Fruit fly (Drosophila melanogaster) whole organism, embryonic: ENCODE measurements around the gene Rabex-5.
A peak's percentile ranks its signal among the peaks of the same experiment; 100 is the strongest.

Source experiments
- Antp ChIP-seq: fragments of 200-800 bp; sonication (Bioruptor generic); optimal IDR thresholded peaks from 3 replicates; lab custom pipeline; 2016; ENCODE audit warnings: missing biosample characterization, missing genetic modification characterization
- CG10147 ChIP-seq: fragments of 200-800 bp; sonication (Bioruptor generic); optimal IDR thresholded peaks from 2 replicates; lab custom pipeline; 2019; ENCODE audit warnings: missing biosample characterization, mild to moderate bottlenecking, missing genetic modification characterization, moderate library complexity
- CG10462 ChIP-seq: fragments of 200-800 bp; sonication (Bioruptor generic); optimal IDR thresholded peaks from 2 replicates; lab custom pipeline; 2016; ENCODE audit warnings: missing biosample characterization, missing genetic modification characterization
- CG14710 ChIP-seq: fragments of 200-800 bp; sonication (Bioruptor generic); optimal IDR thresholded peaks from 3 replicates; lab custom pipeline; 2019; ENCODE audit warnings: missing biosample characterization, mild to moderate bottlenecking, missing genetic modification characterization, moderate library complexity
- CG15696 ChIP-seq: fragments of 200-800 bp; sonication (Bioruptor generic); optimal IDR thresholded peaks from 2 replicates; lab custom pipeline; 2019; ENCODE audit warnings: missing biosample characterization, mild to moderate bottlenecking, missing genetic modification characterization, moderate library complexity
- CG1603 ChIP-seq: fragments of 200-800 bp; sonication (Bioruptor generic); optimal IDR thresholded peaks from 2 replicates; lab custom pipeline; 2019; ENCODE audit warnings: missing biosample characterization, mild to moderate bottlenecking, missing genetic modification characterization, moderate library complexity
- CG1647 ChIP-seq: fragments of 200-800 bp; sonication (Bioruptor generic); optimal IDR thresholded peaks from 3 replicates; lab custom pipeline; 2016; ENCODE audit warnings: missing biosample characterization, missing genetic modification characterization
- CG17361 ChIP-seq: fragments of 200-800 bp; sonication (Bioruptor generic); IDR thresholded peaks from 3 replicates; pipeline ENCODE4 v1.3.6; 2022; ENCODE audit warnings: missing biosample characterization, missing genetic modification characterization
- CG1792 ChIP-seq: fragments of 200-800 bp; sonication (Bioruptor generic); optimal IDR thresholded peaks from 2 replicates; lab custom pipeline; 2016; ENCODE audit warnings: missing biosample characterization, missing genetic modification characterization
- CG18599 ChIP-seq: fragments of 200-800 bp; sonication (Bioruptor generic); optimal IDR thresholded peaks from 3 replicates; lab custom pipeline; 2017; ENCODE audit warnings: missing biosample characterization, missing genetic modification characterization, mild to moderate bottlenecking, moderate library complexity, missing genetic modification reagents
- CG2875 ChIP-seq: fragments of 200-800 bp; sonication (Bioruptor generic); optimal IDR thresholded peaks from 2 replicates; lab custom pipeline; 2017; ENCODE audit warnings: missing biosample characterization, mild to moderate bottlenecking, missing genetic modification characterization, missing genetic modification reagents
- CG2889 ChIP-seq: fragments of 200-800 bp; sonication (Bioruptor generic); IDR thresholded peaks from 3 replicates; pipeline ENCODE4 v1.3.6; 2022; ENCODE audit warnings: missing biosample characterization, missing genetic modification characterization
- CG32767 ChIP-seq: fragments of 200-800 bp; sonication (Bioruptor generic); IDR thresholded peaks from 2 replicates; pipeline ENCODE4 v1.3.6; 2022; ENCODE audit warnings: missing biosample characterization, missing genetic modification characterization
- CG34422 ChIP-seq: fragments of 200-800 bp; sonication (Bioruptor generic); IDR thresholded peaks from 3 replicates; pipeline ENCODE4 v1.3.6; 2022; ENCODE audit warnings: missing biosample characterization, missing genetic modification characterization
- CG6254 ChIP-seq: fragments of 200-800 bp; sonication (Bioruptor generic); optimal IDR thresholded peaks from 3 replicates; lab custom pipeline; 2017; ENCODE audit warnings: mild to moderate bottlenecking, missing biosample characterization, missing genetic modification reagents, missing genetic modification characterization
- CG7271 ChIP-seq: fragments of 200-800 bp; sonication (Bioruptor generic); optimal IDR thresholded peaks from 2 replicates; lab custom pipeline; 2018; ENCODE audit warnings: missing biosample characterization, mild to moderate bottlenecking, missing genetic modification characterization, moderate library complexity
- CG9797 ChIP-seq: fragments of 200-800 bp; sonication (Bioruptor generic); optimal IDR thresholded peaks from 3 replicates; lab custom pipeline; 2018; ENCODE audit warnings: missing biosample characterization, mild to moderate bottlenecking, missing genetic modification characterization
- Doc3 ChIP-seq: fragments of 200-800 bp; sonication (Bioruptor generic); IDR thresholded peaks from 3 replicates; pipeline ENCODE4 v1.3.6; 2022; ENCODE audit warnings: missing biosample characterization, missing genetic modification characterization; ENCODE audit not compliant: partially characterized antibody
- E2f2 ChIP-seq: fragments of 200-800 bp; sonication (Bioruptor generic); IDR thresholded peaks from 2 replicates; pipeline ENCODE4 v1.3.6; 2022; ENCODE audit warnings: missing biosample characterization, missing genetic modification characterization
- Ets65A ChIP-seq: fragments of 200-800 bp; sonication (Bioruptor generic); peaks from one replicate; lab custom pipeline; 2016; ENCODE audit warnings: missing biosample characterization, missing genetic modification characterization
- Hey ChIP-seq: fragments of 200-800 bp; sonication (Bioruptor generic); optimal IDR thresholded peaks from 3 replicates; lab custom pipeline; 2018; ENCODE audit warnings: missing biosample characterization, mild to moderate bottlenecking, missing genetic modification characterization
- HmgZ ChIP-seq: fragments of 200-800 bp; sonication (Bioruptor generic); optimal IDR thresholded peaks from 2 replicates; lab custom pipeline; 2018; ENCODE audit warnings: missing biosample characterization, mild to moderate bottlenecking, missing genetic modification characterization
- Mes4 ChIP-seq: fragments of 200-800 bp; sonication (Bioruptor generic); optimal IDR thresholded peaks from 2 replicates; lab custom pipeline; 2016; ENCODE audit warnings: missing biosample characterization, missing genetic modification characterization
- NC2β ChIP-seq: fragments of 200-800 bp; sonication (Bioruptor generic); optimal IDR thresholded peaks from 2 replicates; lab custom pipeline; 2016; ENCODE audit warnings: missing biosample characterization, missing genetic modification characterization
- Nf-YA ChIP-seq: fragments of 200-800 bp; sonication (Bioruptor generic); IDR thresholded peaks from 2 replicates; pipeline ENCODE4 v1.3.6; 2022; ENCODE audit warnings: missing biosample characterization, missing genetic modification characterization
- Sox100B ChIP-seq: fragments of 200-800 bp; sonication (Bioruptor generic); optimal IDR thresholded peaks from 3 replicates; lab custom pipeline; 2018; ENCODE audit warnings: missing biosample characterization, mild to moderate bottlenecking, missing genetic modification characterization
- Tbp ChIP-seq: fragments of >200 bp; optimal IDR thresholded peaks from 2 replicates; lab custom pipeline; 2018; ENCODE audit warnings: missing biosample characterization, missing genetic modification characterization
- amos ChIP-seq: fragments of 200-800 bp; sonication (Bioruptor generic); IDR thresholded peaks from 2 replicates; pipeline ENCODE4 v1.3.6; 2022; ENCODE audit warnings: missing biosample characterization, missing genetic modification characterization; ENCODE audit not compliant: partially characterized antibody
- aop ChIP-seq: fragments of 200-800 bp; sonication (Bioruptor generic); IDR thresholded peaks from 2 replicates; pipeline ENCODE4 v1.3.6; 2022; ENCODE audit warnings: missing biosample characterization, missing genetic modification characterization
- ash1 ChIP-seq: fragments of 200-800 bp; sonication (Bioruptor generic); optimal IDR thresholded peaks from 2 replicates; lab custom pipeline; 2018; ENCODE audit warnings: missing biosample characterization, mild to moderate bottlenecking, missing genetic modification characterization
- bab2 ChIP-seq: fragments of 200-800 bp; sonication (Bioruptor generic); optimal IDR thresholded peaks from 2 replicates; lab custom pipeline; 2016; ENCODE audit warnings: missing biosample characterization, missing genetic modification characterization
- cad ChIP-seq: fragments of >200 bp; optimal IDR thresholded peaks from 2 replicates; lab custom pipeline; 2017; ENCODE audit warnings: missing biosample characterization, missing genetic modification characterization
- cg ChIP-seq: fragments of 200-800 bp; sonication (Bioruptor generic); optimal IDR thresholded peaks from 3 replicates; lab custom pipeline; 2019; ENCODE audit warnings: missing biosample characterization, mild to moderate bottlenecking, missing genetic modification characterization, moderate library complexity
- dan ChIP-seq: fragments of 200-800 bp; sonication (Bioruptor generic); IDR thresholded peaks from 2 replicates; pipeline ENCODE4 v1.3.6; 2022; ENCODE audit warnings: missing biosample characterization, missing genetic modification characterization
- dpn ChIP-seq, 2 experiments: fragments of 200-800 bp; sonication (Bioruptor generic); optimal IDR thresholded peaks; 3 replicates each; lab custom pipeline; 2016; ENCODE audit warnings: missing biosample characterization in 2 of 2, missing genetic modification characterization in 2 of 2
- en ChIP-seq: fragments of 200-800 bp; sonication (Bioruptor generic); optimal IDR thresholded peaks from 2 replicates; lab custom pipeline; 2016; ENCODE audit warnings: missing biosample characterization, missing genetic modification characterization
- jing ChIP-seq: fragments of 200-800 bp; sonication (Bioruptor generic); optimal IDR thresholded peaks from 2 replicates; lab custom pipeline; 2018; ENCODE audit warnings: missing biosample characterization, mild to moderate bottlenecking, missing genetic modification characterization
- lmd ChIP-seq: fragments of 200-800 bp; sonication (Bioruptor generic); IDR thresholded peaks from 2 replicates; pipeline ENCODE4 v1.3.6; 2022; ENCODE audit warnings: missing biosample characterization, missing genetic modification characterization
- maf-S ChIP-seq: fragments of 200-800 bp; sonication (Bioruptor generic); optimal IDR thresholded peaks from 2 replicates; lab custom pipeline; 2016; ENCODE audit warnings: missing biosample characterization, missing genetic modification characterization
- mam ChIP-seq: fragments of 200-800 bp; sonication (Bioruptor generic); optimal IDR thresholded peaks from 3 replicates; lab custom pipeline; 2016; ENCODE audit warnings: missing biosample characterization, missing genetic modification characterization
- nmo ChIP-seq: fragments of 200-800 bp; sonication (Bioruptor generic); optimal IDR thresholded peaks from 2 replicates; lab custom pipeline; 2018; ENCODE audit warnings: missing biosample characterization, mild to moderate bottlenecking, missing genetic modification characterization, moderate library complexity
- p53 ChIP-seq: fragments of 200-800 bp; sonication (Bioruptor generic); optimal IDR thresholded peaks from 2 replicates; lab custom pipeline; 2016; ENCODE audit warnings: missing biosample characterization, missing genetic modification characterization
- pnt ChIP-seq: fragments of 200-800 bp; sonication (Bioruptor generic); optimal IDR thresholded peaks from 3 replicates; lab custom pipeline; 2016; ENCODE audit warnings: missing biosample characterization, missing genetic modification characterization
- sim ChIP-seq: fragments of 200-800 bp; sonication (Bioruptor generic); IDR thresholded peaks from 2 replicates; pipeline ENCODE4 v1.3.6; 2022; ENCODE audit warnings: missing biosample characterization, missing genetic modification characterization
- tgo ChIP-seq: fragments of 200-800 bp; sonication (Bioruptor generic); IDR thresholded peaks from 3 replicates; pipeline ENCODE4 v1.3.6; 2022; ENCODE audit warnings: missing biosample characterization, missing genetic modification characterization
- tll ChIP-seq, 2 experiments: fragments of 200-800 bp in 1 of 2; fragments of >200 bp in 1 of 2; sonication (Bioruptor generic) in 1 of 2; optimal IDR thresholded peaks; 2 replicates each; lab custom pipeline; 2017 to 2019; ENCODE audit warnings: missing biosample characterization in 2 of 2, missing genetic modification characterization in 2 of 2, mild to moderate bottlenecking in 1 of 2, moderate library complexity in 1 of 2
- trem ChIP-seq: fragments of 200-800 bp; optimal IDR thresholded peaks from 3 replicates; lab custom pipeline; 2019; ENCODE audit warnings: missing biosample characterization, mild to moderate bottlenecking, missing genetic modification characterization, moderate library complexity
- ttk ChIP-seq: fragments of 200-800 bp; sonication (Bioruptor generic); IDR thresholded peaks from 2 replicates; pipeline ENCODE4 v2.1.2; 2022; ENCODE audit warnings: missing biosample characterization, missing genetic modification characterization
- yki ChIP-seq: fragments of >200 bp; optimal IDR thresholded peaks from 3 replicates; lab custom pipeline; 2018

The Rabex-5 gene

dm6 chr3L:1334571-1335427 is 39.1 kb downstream of the Rabex-5 start, which contains the start of the genes Hmbs and CG2211 (continued):
- TF ChIP-seq NC2β (GFP tag; lab: Kevin White, UChicago) (peak; percentile 90), ttk (peak; percentile 77), lmd (GFP tag; lab: Robert Waterston, UW) (peak; percentile 83), cad (GFP tag; lab: Kevin White, UChicago) (no peak), yki (lab: Kevin White, UChicago) (no peak), CG2875 (GFP tag; lab: Kevin White, UChicago) (peak; percentile 42), maf-S (GFP tag; lab: Kevin White, UChicago) (peak; percentile 85), CG9797 (peak; percentile 98), CG17361 (GFP tag; lab: Robert Waterston, UW) (peak; percentile 82), pnt (peak; percentile 83), amos (peak; percentile 50), dan (GFP tag; lab: Robert Waterston, UW) (peak; percentile 36; the same call in 1 of the 2 replicates), CG15696 (peak; percentile 92), CG10147 (GFP tag; lab: Kevin White, UChicago) (peak; percentile 86), aop (GFP tag; lab: Robert Waterston, UW) (peak; percentile 74), Nf-YA (GFP tag; lab: Robert Waterston, UW) (peak; percentile 77), HmgZ (tag; lab: Kevin White, UChicago) (peak; percentile 96), Doc3 (no peak), p53 (GFP tag; lab: Kevin White, UChicago) (peak; percentile 7), Hey (peak; percentile 40), trem (tag; lab: Kevin White, UChicago) (peak; percentile 93), Ets65A (GFP tag; lab: Kevin White, UChicago) (peak; percentile 98), bab2 (GFP tag; lab: Kevin White, UChicago) (peak; percentile 93), ash1 (peak; percentile 17), CG2889 (peak; percentile 76; the same call in 2 of the 3 replicates), nmo (GFP tag; lab: Kevin White, UChicago) (peak; percentile 90), CG1647 (GFP tag; lab: Kevin White, UChicago) (peak; percentile 81), Sox100B (GFP tag; lab: Kevin White, UChicago) (peak; percentile 61), CG34422 (GFP tag; lab: Robert Waterston, UW) (peak; percentile 88), CG1792 (GFP tag; lab: Kevin White, UChicago) (peak; percentile 75), jing (no peak), tgo (GFP tag; lab: Robert Waterston, UW) (peak; percentile 83), sim (GFP tag; lab: Robert Waterston, UW) (no peak), CG10462 (GFP tag; lab: Kevin White, UChicago) (peak; percentile 69), CG6254 (GFP tag; lab: Kevin White, UChicago) (peak; percentile 61), CG32767 (peak; percentile 68; the same call in 1 of the 2 replicates), cg (GFP tag; lab: Kevin White, UChicago) (no peak), Tbp (GFP tag; lab: Kevin White, UChicago) (no peak), Mes4 (peak; percentile 87), CG7271 (peak; percentile 77), CG14710 (tag; lab: Kevin White, UChicago) (peak; percentile 95), mam (GFP tag; lab: Kevin White, UChicago) (peak; percentile 91), dpn (GFP tag; optimal IDR thresholded peaks at IDR 0.05; lab: Kevin White, UChicago) (peak; percentile 92 to 94), Antp (peak; percentile 82), tll (GFP tag; optimal IDR thresholded peaks at IDR 0.05; lab: Kevin White, UChicago) (peak in 1 of 2 experiments; percentile 55), CG18599 (peak; percentile 91), en (GFP tag; lab: Kevin White, UChicago) (peak; percentile 3), CG1603 (peak; percentile 82), E2f2 (peak; percentile 77)
